Worm (Caenorhabditis elegans): ENCODE results near the gene kbp-3.

ce11 chrII:14404741-14405488, 15.0 kb upstream of the kbp-3 start:
- TF ChIP-seq hlh-13 (GFP tag; optimal IDR thresholded peaks at IDR 0.05), result no peak
- TF ChIP-seq hlh-8 (tag; optimal IDR thresholded peaks at IDR 0.05), result peak; percentile 54
- peak; percentile 19 for TF ChIP-seq dve-1 (tag; optimal IDR thresholded peaks at IDR 0.05)
- no peak for TF ChIP-seq sox-4 (tag; optimal IDR thresholded peaks at IDR 0.05)
- TF ChIP-seq ztf-16 (tag; optimal IDR thresholded peaks at IDR 0.05), result no peak
- TF ChIP-seq nhr-11 (tag; optimal IDR thresholded peaks at IDR 0.05), result no peak
- peak; percentile 21 for TF ChIP-seq ama-1 (optimal IDR thresholded peaks at IDR 0.05)
- TF ChIP-seq pqm-1 (tag; optimal IDR thresholded peaks at IDR 0.05), result no peak
- peak; percentile 21 for TF ChIP-seq Y22D7AL.16 (tag; optimal IDR thresholded peaks at IDR 0.05)
